Worm (Caenorhabditis elegans) whole organism, L1 larva: ENCODE results near the gene cdc-25.3.

Source experiments
- F16B12.6 ChIP-seq: fragments of 150-350 bp; optimal IDR thresholded peaks from 2 replicates; lab custom pipeline; 2014; ENCODE audit warnings: missing biosample characterization, missing genetic modification characterization
- aly-2 ChIP-seq: fragments of 150-350 bp; optimal IDR thresholded peaks from 2 replicates; lab custom pipeline; 2014; ENCODE audit warnings: missing biosample characterization, missing genetic modification characterization
- blmp-1 ChIP-seq: fragments of 150-350 bp; optimal IDR thresholded peaks from 2 replicates; lab custom pipeline; 2014; ENCODE audit warnings: missing biosample characterization, missing genetic modification characterization
- ceh-82 ChIP-seq, 3 experiments: fragments of 150-350 bp in 1 of 3; sonication (generic microtip) in 2 of 3; optimal IDR thresholded peaks; 2 replicates each; lab custom pipeline; 2014 to 2017; ENCODE audit warnings: missing biosample characterization in 3 of 3, missing genetic modification characterization in 3 of 3
- ceh-90 ChIP-seq: sonication (generic microtip); optimal IDR thresholded peaks from 2 replicates; lab custom pipeline; 2016; ENCODE audit warnings: missing genetic modification characterization, missing compliant biosample characterization
- dpl-1 ChIP-seq, 3 experiments: fragments of 150-350 bp in 2 of 3; sonication (generic microtip) in 1 of 3; optimal IDR thresholded peaks; 2 replicates each; lab custom pipeline; 2014 to 2017; ENCODE audit warnings: missing biosample characterization in 3 of 3, missing genetic modification characterization in 3 of 3, missing genetic modification reagents in 3 of 3
- efl-1 ChIP-seq, 4 experiments: fragments of 150-350 bp; optimal IDR thresholded peaks in 3 of 4; peaks in 1 of 4; 1 replicate in 1 of 4; 2 replicates in 3 of 4; lab custom pipeline; 2014; ENCODE audit warnings: missing biosample characterization in 2 of 4, missing genetic modification characterization in 2 of 4, missing genetic modification reagents in 2 of 4
- efl-3 ChIP-seq: fragments of 200-800 bp; sonication (Bioruptor generic); optimal IDR thresholded peaks from 2 replicates; lab custom pipeline; 2018; ENCODE audit warnings: mild to moderate bottlenecking, missing genetic modification characterization, missing compliant biosample characterization
- egl-13 ChIP-seq: sonication (generic microtip); optimal IDR thresholded peaks from 2 replicates; lab custom pipeline; 2016; ENCODE audit warnings: missing genotype, missing genetic modification reagents, missing genetic modification characterization, missing compliant biosample characterization
- elt-3 ChIP-seq, 6 experiments: fragments of 150-350 bp in 1 of 6; sonication (generic microtip); optimal IDR thresholded peaks; 2 replicates each; lab custom pipeline; 2017 to 2018; ENCODE audit warnings: missing biosample characterization in 6 of 6, missing genetic modification characterization in 6 of 6, inconsistent platforms in 1 of 6
- ets-5 ChIP-seq: fragments of 200-800 bp; sonication (Bioruptor generic); IDR thresholded peaks from 2 replicates; pipeline ENCODE4 v1.3.6; 2022; ENCODE audit warnings: missing genetic modification characterization, missing compliant biosample characterization
- fkh-8 ChIP-seq: sonication (generic microtip); optimal IDR thresholded peaks from 2 replicates; lab custom pipeline; 2016; ENCODE audit warnings: mild to moderate bottlenecking, missing genetic modification characterization, missing compliant biosample characterization
- hlh-17 ChIP-seq: fragments of 200-800 bp; sonication (Bioruptor generic); optimal IDR thresholded peaks from 2 replicates; lab custom pipeline; 2018; ENCODE audit warnings: missing genetic modification characterization, mild to moderate bottlenecking, missing compliant biosample characterization, moderate library complexity, borderline replicate concordance
- isw-1 ChIP-seq: fragments of 200-800 bp; sonication (Bioruptor generic); IDR thresholded peaks from 2 replicates; pipeline ENCODE4 v1.3.6; 2022; ENCODE audit warnings: missing genetic modification characterization, missing compliant biosample characterization
- lin-14 ChIP-seq: fragments of 200-800 bp; sonication (Bioruptor generic); optimal IDR thresholded peaks from 2 replicates; lab custom pipeline; 2018; ENCODE audit warnings: mild to moderate bottlenecking, missing genetic modification characterization, moderate library complexity, missing compliant biosample characterization
- lin-15B ChIP-seq: fragments of 150-350 bp; sonication (generic microtip); optimal IDR thresholded peaks from 3 replicates; lab custom pipeline; 2014; ENCODE audit warnings: missing biosample characterization, missing genetic modification characterization
- lin-35 ChIP-seq, 2 experiments: fragments of 150-350 bp; optimal IDR thresholded peaks; 2 replicates each; lab custom pipeline; 2014; ENCODE audit warnings: missing biosample characterization in 2 of 2, missing genetic modification characterization in 2 of 2, missing genetic modification reagents in 2 of 2
- lsy-2 ChIP-seq, 2 experiments: fragments of 150-350 bp; optimal IDR thresholded peaks; 2 replicates each; lab custom pipeline; 2014; ENCODE audit warnings: missing biosample characterization in 2 of 2, missing genetic modification characterization in 2 of 2
- mdl-1 ChIP-seq, 2 experiments: fragments of 150-350 bp; optimal IDR thresholded peaks; 2 replicates each; lab custom pipeline; 2014 to 2017; ENCODE audit warnings: missing biosample characterization in 2 of 2, missing genetic modification characterization in 2 of 2, inconsistent platforms in 1 of 2
- mef-2 ChIP-seq: fragments of 150-350 bp; optimal IDR thresholded peaks from 2 replicates; lab custom pipeline; 2014; ENCODE audit warnings: missing biosample characterization, missing genetic modification characterization
- mep-1 ChIP-seq: fragments of 150-350 bp; optimal IDR thresholded peaks from 2 replicates; lab custom pipeline; 2014; ENCODE audit warnings: missing biosample characterization, missing genetic modification characterization
- nhr-11 ChIP-seq: fragments of 150-350 bp; optimal IDR thresholded peaks from 2 replicates; lab custom pipeline; 2014; ENCODE audit warnings: missing biosample characterization, missing genetic modification characterization
- nhr-20 ChIP-seq: sonication (generic microtip); optimal IDR thresholded peaks from 2 replicates; lab custom pipeline; 2016; ENCODE audit warnings: mild to moderate bottlenecking, missing genetic modification characterization, missing compliant biosample characterization
- nhr-237 ChIP-seq: fragments of 150-350 bp; optimal IDR thresholded peaks from 2 replicates; lab custom pipeline; 2014; ENCODE audit warnings: missing biosample characterization, missing genetic modification characterization
- nhr-28 ChIP-seq: fragments of 150-350 bp; optimal IDR thresholded peaks from 2 replicates; lab custom pipeline; 2014; ENCODE audit warnings: missing biosample characterization, missing genetic modification characterization
- nhr-47 ChIP-seq: sonication (generic microtip); optimal IDR thresholded peaks from 2 replicates; lab custom pipeline; 2016; ENCODE audit warnings: mild to moderate bottlenecking, missing genetic modification characterization, moderate library complexity, missing compliant biosample characterization
- nhr-71 ChIP-seq: sonication (generic microtip); optimal IDR thresholded peaks from 2 replicates; lab custom pipeline; 2016; ENCODE audit warnings: mild to moderate bottlenecking, missing genetic modification characterization, moderate library complexity, missing compliant biosample characterization
- nhr-76 ChIP-seq: sonication (generic microtip); optimal IDR thresholded peaks from 2 replicates; lab custom pipeline; 2017; ENCODE audit warnings: missing biosample characterization, missing genetic modification characterization
- nhr-85 ChIP-seq: sonication (generic microtip); peaks from one replicate; lab custom pipeline; 2016; ENCODE audit warnings: missing genetic modification characterization, inconsistent platforms, missing compliant biosample characterization
- pag-3 ChIP-seq: sonication (generic microtip); optimal IDR thresholded peaks from 2 replicates; lab custom pipeline; 2017; ENCODE audit warnings: missing genetic modification characterization, mild to moderate bottlenecking, missing compliant biosample characterization, antibody characterized with exemption, borderline replicate concordance; ENCODE audit not compliant: insufficient read depth
- pqm-1 ChIP-seq: sonication (generic microtip); optimal IDR thresholded peaks from 3 replicates; lab custom pipeline; 2017; ENCODE audit warnings: missing biosample characterization, missing genetic modification characterization
- skn-1 ChIP-seq: fragments of 150-350 bp; optimal IDR thresholded peaks from 2 replicates; lab custom pipeline; 2014; ENCODE audit warnings: missing biosample characterization, missing genetic modification characterization
- snpc-4 ChIP-seq: fragments of 150-350 bp; optimal IDR thresholded peaks from 2 replicates; lab custom pipeline; 2014; ENCODE audit warnings: missing biosample characterization, missing genetic modification characterization
- snu-23 ChIP-seq: sonication (generic microtip); optimal IDR thresholded peaks from 2 replicates; lab custom pipeline; 2016; ENCODE audit warnings: missing genetic modification characterization, missing compliant biosample characterization
- tbx-2 ChIP-seq: sonication (generic microtip); optimal IDR thresholded peaks from 2 replicates; lab custom pipeline; 2016; ENCODE audit warnings: missing genetic modification characterization, missing compliant biosample characterization
- tlp-1 ChIP-seq: fragments of 150-350 bp; optimal IDR thresholded peaks from 2 replicates; lab custom pipeline; 2014; ENCODE audit warnings: missing biosample characterization, missing genetic modification characterization
- unc-30 ChIP-seq: sonication (generic microtip); optimal IDR thresholded peaks from 2 replicates; lab custom pipeline; 2017; ENCODE audit warnings: missing biosample characterization, missing genetic modification characterization
- unc-86 ChIP-seq: sonication (generic microtip); optimal IDR thresholded peaks from 2 replicates; lab custom pipeline; 2016; ENCODE audit warnings: missing genetic modification characterization, missing compliant biosample characterization
- unc-98 ChIP-seq: fragments of 200-800 bp; sonication (Bioruptor generic); IDR thresholded peaks from 2 replicates; pipeline ENCODE4 v1.3.6; 2022; ENCODE audit warnings: missing genetic modification characterization, missing compliant biosample characterization
- vab-15 ChIP-seq: sonication (generic microtip); optimal IDR thresholded peaks from 2 replicates; lab custom pipeline; 2017; ENCODE audit warnings: missing genotype, mild to moderate bottlenecking, missing genetic modification characterization, missing compliant biosample characterization
- xbp-1 ChIP-seq: sonication (generic microtip); optimal IDR thresholded peaks from 2 replicates; lab custom pipeline; 2016; ENCODE audit warnings: missing genetic modification characterization, missing compliant biosample characterization
- zag-1 ChIP-seq: fragments of 150-350 bp; optimal IDR thresholded peaks from 2 replicates; lab custom pipeline; 2014; ENCODE audit warnings: missing biosample characterization, missing genetic modification characterization
- ztf-11 ChIP-seq, 2 experiments: sonication (generic microtip); optimal IDR thresholded peaks; 2 replicates each; lab custom pipeline; 2016 to 2017; ENCODE audit warnings: missing genetic modification characterization in 2 of 2, missing biosample characterization in 1 of 2, missing compliant biosample characterization in 1 of 2

The cdc-25.3 gene

DNA sequence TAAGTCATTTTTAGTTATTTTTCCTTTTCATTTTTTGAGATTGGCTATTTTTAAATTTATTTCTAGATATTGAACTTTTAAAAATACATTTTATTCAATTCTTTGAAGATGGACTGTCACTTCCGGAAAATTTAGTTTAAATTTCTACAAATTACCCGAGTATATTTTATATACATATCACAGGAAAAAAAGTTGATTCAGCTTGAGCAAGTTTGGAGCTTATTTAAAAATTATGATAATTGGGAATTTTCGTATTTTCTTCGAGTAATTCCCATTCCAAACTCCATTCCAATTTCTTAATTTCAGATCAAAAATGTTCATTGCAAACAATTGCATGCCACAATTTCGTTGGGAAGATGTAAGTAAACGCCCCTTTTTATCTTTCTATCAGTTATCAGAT, 12.0 kb upstream of the cdc-25.3 start, which contains the start of gene arrd-15:
TSS of gene arrd-15 (plus strand) at position 301 of the 400 bp plus-strand sequence.
- TF ChIP-seq xbp-1: no peak
- TF ChIP-seq pag-3 (tag; lab: Kevin White, UChicago): no peak
- TF ChIP-seq vab-15 (tag; lab: Kevin White, UChicago): no peak
- TF ChIP-seq F16B12.6 (tag; lab: Kevin White, UChicago): no peak
- no peak for TF ChIP-seq aly-2
- TF ChIP-seq zag-1 (tag; lab: Kevin White, UChicago): no peak

DNA sequence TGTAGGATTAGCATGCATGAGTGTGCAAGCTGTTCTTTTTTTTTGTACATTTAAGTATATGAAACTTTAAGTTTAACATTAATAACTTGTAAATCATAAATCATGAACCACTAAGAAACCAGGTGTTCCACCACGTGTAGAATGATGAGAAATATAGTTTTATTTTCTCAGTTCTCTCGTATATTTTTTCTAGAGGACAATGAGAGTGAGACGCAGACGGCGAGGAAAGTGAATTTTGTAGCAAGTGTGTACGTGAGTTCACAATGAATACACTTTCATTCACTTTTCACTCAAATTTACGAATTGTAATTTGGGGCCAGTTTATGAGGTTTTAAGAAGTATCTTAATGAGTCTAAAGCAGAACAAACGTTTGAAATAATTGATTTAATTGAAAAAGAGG, 8.8 kb upstream of the cdc-25.3 start:
- TF ChIP-seq nhr-20 (tag; lab: Kevin White, UChicago) (peak; percentile 50), egl-13 (no peak), blmp-1 (tag; lab: Kevin White, UChicago) (peak; percentile 87), dpl-1 (GFP tag; optimal IDR thresholded peaks at IDR 0.05; lab: Kevin White, UChicago) (peak in 2 of 3 experiments; percentile 6 to 26), mep-1 (tag; lab: Kevin White, UChicago) (peak; percentile 33), lin-14 (GFP tag; lab: Kevin White, UChicago) (peak; percentile 62), mef-2 (tag; lab: Kevin White, UChicago) (no peak), nhr-71 (peak; percentile 13), snpc-4 (tag; lab: Kevin White, UChicago) (no peak), snu-23 (GFP tag; lab: Kevin White, UChicago) (peak; percentile 20), isw-1 (GFP tag; lab: Robert Waterston, UW) (no peak)

DNA sequence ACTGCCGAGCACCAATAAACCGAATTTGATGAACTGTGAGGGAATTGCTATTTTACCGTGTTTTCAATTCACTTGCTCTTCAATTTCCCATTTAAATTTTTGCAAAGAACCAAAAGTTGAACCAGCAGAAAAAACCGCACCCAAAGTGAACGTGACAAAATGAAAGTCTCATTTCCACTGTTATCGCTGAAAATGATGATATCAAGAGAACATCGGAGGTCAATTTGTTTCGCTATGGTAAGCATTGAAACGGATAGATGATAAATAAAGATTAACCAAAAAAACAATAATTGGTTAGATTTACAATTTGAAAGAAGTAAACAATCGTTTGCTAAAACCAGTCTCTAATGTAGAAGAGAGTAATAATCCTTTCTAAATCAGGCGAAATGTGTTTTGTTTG, 7.8 kb upstream of the cdc-25.3 start:
- TF ChIP-seq nhr-85 (peak; percentile 51), blmp-1 (tag; lab: Kevin White, UChicago) (peak; percentile 31), fkh-8 (tag; lab: Kevin White, UChicago) (no peak)

DNA sequence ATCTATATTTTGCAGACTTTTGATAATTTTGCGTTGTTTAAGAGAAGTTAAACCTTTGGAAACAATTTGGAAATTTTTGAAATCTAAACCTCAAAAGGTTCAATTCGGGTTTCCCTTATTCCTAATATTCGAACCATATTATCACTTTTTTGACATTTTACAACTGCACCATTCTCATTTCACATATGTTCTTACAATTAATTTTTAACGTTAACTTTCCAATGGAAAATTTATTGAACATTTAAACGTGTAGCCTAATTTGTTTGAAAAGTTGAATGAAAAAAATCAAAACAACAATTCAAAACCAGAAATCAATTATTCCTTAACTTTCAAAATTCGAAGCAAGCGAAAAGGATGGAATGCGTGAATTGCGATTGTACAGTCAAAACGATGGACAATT, 6.2 kb upstream of the cdc-25.3 start, which contains the start of gene ZK637.12:
TSS of gene ZK637.12 (plus strand) at position 301 of the 400 bp plus-strand sequence.
- TF ChIP-seq isw-1 (GFP tag; lab: Robert Waterston, UW): no peak
- no peak for TF ChIP-seq nhr-237 (tag; lab: Kevin White, UChicago)
- TF ChIP-seq ztf-11 (tag; optimal IDR thresholded peaks at IDR 0.05; lab: Kevin White, UChicago): no peak
- TF ChIP-seq snpc-4 (tag; lab: Kevin White, UChicago): no peak
- TF ChIP-seq nhr-71: no peak
- TF ChIP-seq mdl-1 (tag; optimal IDR thresholded peaks at IDR 0.05; lab: Kevin White, UChicago): no peak
- TF ChIP-seq tbx-2: no peak
- no peak for TF ChIP-seq vab-15 (tag; lab: Kevin White, UChicago)
- TF ChIP-seq unc-86 (tag; lab: Kevin White, UChicago): no peak
- TF ChIP-seq nhr-11: no peak
- TF ChIP-seq ceh-82 (tag; optimal IDR thresholded peaks at IDR 0.05; lab: Kevin White, UChicago): no peak
- no peak for TF ChIP-seq lin-35 (GFP tag; optimal IDR thresholded peaks at IDR 0.05; lab: Kevin White, UChicago)
- TF ChIP-seq lin-15B (tag; lab: Kevin White, UChicago): no peak
- no peak for TF ChIP-seq tlp-1 (tag; lab: Kevin White, UChicago)

DNA sequence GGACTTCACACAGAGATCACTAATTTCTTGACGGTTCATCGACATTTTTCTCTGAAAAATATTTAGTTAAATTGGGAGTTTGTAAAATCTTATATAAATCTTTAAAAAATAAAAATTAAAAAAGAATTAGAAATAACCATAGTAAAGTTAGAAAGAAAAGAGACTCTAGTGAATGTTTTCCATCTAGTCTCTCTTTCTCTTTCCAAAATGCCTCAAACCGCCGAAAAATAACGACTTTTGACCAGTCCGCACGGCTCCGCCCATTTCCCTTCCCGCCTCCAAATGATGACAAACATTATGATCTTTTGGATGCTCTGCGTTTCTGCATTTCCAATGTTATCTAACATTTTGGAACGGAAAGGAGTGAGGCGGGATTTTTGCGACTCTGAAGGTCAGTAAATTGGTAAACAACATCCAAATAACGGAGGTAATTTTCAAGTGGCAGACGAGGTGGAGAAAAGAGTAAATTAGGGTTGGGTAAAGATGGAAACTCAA, 5.6 kb upstream of the cdc-25.3 start, which contains the start of gene glb-1:
TSS of gene glb-1 (minus strand) at position 51 of the 495 bp plus-strand sequence.
- TF ChIP-seq nhr-85 (peak; percentile 81), nhr-76 (tag; lab: Kevin White, UChicago) (no peak), blmp-1 (tag; lab: Kevin White, UChicago) (peak; percentile 69), unc-30 (tag; lab: Kevin White, UChicago) (no peak), skn-1 (tag; lab: Kevin White, UChicago) (peak; percentile 85), dpl-1 (GFP tag; optimal IDR thresholded peaks at IDR 0.05; lab: Kevin White, UChicago) (peak in 2 of 3 experiments; percentile 8 to 25), snu-23 (GFP tag; lab: Kevin White, UChicago) (peak; percentile 30), hlh-17 (no peak), nhr-47 (no peak), ets-5 (no peak), elt-3 (tag; optimal IDR thresholded peaks at IDR 0.05; lab: Kevin White, UChicago) (peak in 1 of 6 experiments; percentile 3), lin-14 (GFP tag; lab: Kevin White, UChicago) (peak; percentile 72), nhr-71 (peak; percentile 3), mep-1 (tag; lab: Kevin White, UChicago) (peak; percentile 35), ceh-90 (tag; lab: Kevin White, UChicago) (no peak), nhr-28 (no peak), unc-98 (GFP tag; lab: Robert Waterston, UW) (no peak), efl-1 (optimal IDR thresholded peaks at IDR 0.05; lab: Kevin White, UChicago) (peak in 1 of 2 experiments; percentile 2), efl-1 (GFP tag; optimal IDR thresholded peaks at IDR 0.05 in 1 of 2; lab: Kevin White, UChicago) (no peak), F16B12.6 (tag; lab: Kevin White, UChicago) (no peak), lsy-2 (tag; optimal IDR thresholded peaks at IDR 0.05; lab: Kevin White, UChicago) (peak; percentile 17), pqm-1 (no peak), efl-3 (GFP tag; lab: Kevin White, UChicago) (no peak), nhr-20 (tag; lab: Kevin White, UChicago) (peak; percentile 67)
